Worm (Caenorhabditis elegans) whole organism, young adult: ENCODE measurements around the gene Y51H7C.3.

Experiments used
- egrh-3 ChIP-seq: fragments of 200-800 bp; sonication (Bioruptor generic); IDR thresholded peaks from 2 replicates; pipeline ENCODE4 v1.3.6; 2022; ENCODE audit warnings: missing genetic modification reagents, missing genetic modification characterization, missing compliant biosample characterization
- hmg-20 ChIP-seq: fragments of 200-800 bp; sonication (Bioruptor generic); IDR thresholded peaks from 2 replicates; pipeline ENCODE4 v1.3.6; 2022; ENCODE audit warnings: missing genetic modification reagents, missing genetic modification characterization, missing compliant biosample characterization
- sptf-2 ChIP-seq: fragments of 200-800 bp; sonication (Bioruptor generic); optimal IDR thresholded peaks from 2 replicates; lab custom pipeline; 2018; ENCODE audit warnings: mild to moderate bottlenecking, missing genetic modification characterization, missing compliant biosample characterization
- unc-62 ChIP-seq: fragments of 150-350 bp; optimal IDR thresholded peaks from 2 replicates; lab custom pipeline; 2014; ENCODE audit warnings: missing biosample characterization, missing genetic modification reagents, missing genetic modification characterization
- ztf-6 ChIP-seq: fragments of 200-800 bp; sonication (Bioruptor generic); IDR thresholded peaks from 2 replicates; pipeline ENCODE4 v1.3.6; 2022; ENCODE audit warnings: missing genetic modification reagents, missing genetic modification characterization, missing compliant biosample characterization

ce11 chrII:1477975-1478374 lies 39.7 kb downstream of the Y51H7C.3 start:
- TF ChIP-seq hmg-20 (GFP tag; lab: Robert Waterston, UW): no peak
- no peak for TF ChIP-seq unc-62 (GFP tag; lab: Kevin White, UChicago)
- no peak for TF ChIP-seq ztf-6 (GFP tag; lab: Robert Waterston, UW)
- TF ChIP-seq egrh-3 (GFP tag; lab: Robert Waterston, UW): no peak
- no peak for TF ChIP-seq sptf-2 (GFP tag; lab: Kevin White, UChicago)
